Fruit fly (Drosophila melanogaster) whole organism, embryonic: ENCODE data around the gene Lasp.

Source experiments
- CG10462 ChIP-seq: fragments of 200-800 bp; sonication (Bioruptor generic); optimal IDR thresholded peaks from 2 replicates; lab custom pipeline; 2016; ENCODE audit warnings: missing biosample characterization, missing genetic modification characterization
- CG13296 ChIP-seq: fragments of 200-800 bp; sonication (Bioruptor generic); optimal IDR thresholded peaks from 3 replicates; lab custom pipeline; 2018; ENCODE audit warnings: missing biosample characterization, mild to moderate bottlenecking, missing genetic modification characterization
- CG14441 ChIP-seq: fragments of 200-800 bp; sonication (Bioruptor generic); IDR thresholded peaks from 2 replicates; pipeline ENCODE4 v1.3.6; 2022; ENCODE audit warnings: missing biosample characterization, missing genetic modification characterization
- CG17359 ChIP-seq: fragments of 200-800 bp; sonication (Bioruptor generic); optimal IDR thresholded peaks from 3 replicates; lab custom pipeline; 2018; ENCODE audit warnings: missing biosample characterization, mild to moderate bottlenecking, missing genetic modification characterization, moderate library complexity
- CG18011 ChIP-seq: fragments of 200-800 bp; sonication (Bioruptor generic); optimal IDR thresholded peaks from 2 replicates; lab custom pipeline; 2017; ENCODE audit warnings: missing biosample characterization, missing genetic modification characterization, mild to moderate bottlenecking, moderate library complexity, missing genotype
- CG18619 ChIP-seq: fragments of 200-800 bp; sonication (Bioruptor generic); optimal IDR thresholded peaks from 3 replicates; lab custom pipeline; 2017; ENCODE audit warnings: missing biosample characterization, mild to moderate bottlenecking, missing genetic modification characterization
- CG2120 ChIP-seq: fragments of 200-800 bp; sonication (Bioruptor generic); optimal IDR thresholded peaks from 3 replicates; lab custom pipeline; 2016; ENCODE audit warnings: missing biosample characterization, missing genetic modification characterization
- CG32772 ChIP-seq: fragments of 200-800 bp; sonication (Bioruptor generic); IDR thresholded peaks from 2 replicates; pipeline ENCODE4 v1.3.6; 2022; ENCODE audit warnings: missing biosample characterization, missing genetic modification characterization
- CG33213 ChIP-seq: fragments of 200-800 bp; sonication (Bioruptor generic); optimal IDR thresholded peaks from 3 replicates; lab custom pipeline; 2016; ENCODE audit warnings: missing biosample characterization, missing genetic modification characterization
- CG3995 ChIP-seq: fragments of 200-800 bp; sonication (Bioruptor generic); optimal IDR thresholded peaks from 3 replicates; lab custom pipeline; 2016; ENCODE audit warnings: missing biosample characterization, missing genetic modification characterization
- CG4730 ChIP-seq: fragments of 200-800 bp; sonication (Bioruptor generic); IDR thresholded peaks from 2 replicates; pipeline ENCODE4 v1.3.6; 2022; ENCODE audit warnings: missing biosample characterization, missing genetic modification characterization
- CG5953 ChIP-seq: fragments of 200-800 bp; sonication (Bioruptor generic); IDR thresholded peaks from 2 replicates; pipeline ENCODE4 v1.3.6; 2022; ENCODE audit warnings: missing biosample characterization, missing genetic modification characterization
- CG6854 ChIP-seq: fragments of 200-800 bp; sonication (Bioruptor generic); optimal IDR thresholded peaks from 3 replicates; lab custom pipeline; 2017; ENCODE audit warnings: missing biosample characterization, mild to moderate bottlenecking, missing genetic modification characterization
- CG7556 ChIP-seq: fragments of 200-800 bp; sonication (Bioruptor generic); optimal IDR thresholded peaks from 2 replicates; lab custom pipeline; 2017; ENCODE audit warnings: missing biosample characterization, mild to moderate bottlenecking, missing genetic modification characterization
- CG8290 ChIP-seq, 3 experiments: fragments of 200-800 bp; sonication (Bioruptor generic); optimal IDR thresholded peaks; 2 replicates each; lab custom pipeline; 2016 to 2019; ENCODE audit warnings: missing biosample characterization in 3 of 3, missing genetic modification characterization in 3 of 3, mild to moderate bottlenecking in 2 of 3, moderate library complexity in 1 of 3
- CG8924 ChIP-seq: fragments of 200-800 bp; optimal IDR thresholded peaks from 3 replicates; lab custom pipeline; 2019; ENCODE audit warnings: missing biosample characterization, mild to moderate bottlenecking, missing genetic modification characterization, moderate library complexity
- CG8944 ChIP-seq: fragments of 200-800 bp; sonication (Bioruptor generic); optimal IDR thresholded peaks from 3 replicates; lab custom pipeline; 2016; ENCODE audit warnings: missing biosample characterization, missing genetic modification characterization
- CoRest ChIP-seq: fragments of 200-800 bp; sonication (Bioruptor generic); optimal IDR thresholded peaks from 3 replicates; lab custom pipeline; 2018; ENCODE audit warnings: missing biosample characterization, mild to moderate bottlenecking, missing genetic modification characterization, moderate library complexity
- D19A ChIP-seq: fragments of 200-800 bp; optimal IDR thresholded peaks from 3 replicates; lab custom pipeline; 2019; ENCODE audit warnings: missing biosample characterization, mild to moderate bottlenecking, missing genetic modification characterization, moderate library complexity
- D19B ChIP-seq: fragments of 200-800 bp; sonication (Bioruptor generic); optimal IDR thresholded peaks from 2 replicates; lab custom pipeline; 2017; ENCODE audit warnings: missing biosample characterization, mild to moderate bottlenecking, missing genetic modification characterization
- Dbx ChIP-seq: fragments of 200-800 bp; sonication (Bioruptor generic); IDR thresholded peaks from 3 replicates; pipeline ENCODE4 v1.3.6; 2022; ENCODE audit warnings: missing biosample characterization, missing genetic modification characterization
- Dek ChIP-seq: fragments of 200-800 bp; sonication (Bioruptor generic); optimal IDR thresholded peaks from 3 replicates; lab custom pipeline; 2019; ENCODE audit warnings: missing biosample characterization, mild to moderate bottlenecking, missing genetic modification characterization, moderate library complexity
- HHEX ChIP-seq: fragments of 200-800 bp; sonication (Bioruptor generic); optimal IDR thresholded peaks from 3 replicates; lab custom pipeline; 2017; ENCODE audit warnings: missing biosample characterization, mild to moderate bottlenecking, missing genetic modification characterization, missing genetic modification reagents
- HLHmδ ChIP-seq: fragments of 200-800 bp; sonication (Bioruptor generic); optimal IDR thresholded peaks from 2 replicates; lab custom pipeline; 2018; ENCODE audit warnings: missing biosample characterization, mild to moderate bottlenecking, missing genetic modification characterization, moderate library complexity
- Max ChIP-seq: fragments of 200-800 bp; sonication (Bioruptor generic); optimal IDR thresholded peaks from 2 replicates; lab custom pipeline; 2016; ENCODE audit warnings: missing biosample characterization, mild to moderate bottlenecking, missing genetic modification characterization
- Nf-YA ChIP-seq: fragments of 200-800 bp; sonication (Bioruptor generic); IDR thresholded peaks from 2 replicates; pipeline ENCODE4 v1.3.6; 2022; ENCODE audit warnings: missing biosample characterization, missing genetic modification characterization
- Rfx ChIP-seq: fragments of 200-800 bp; sonication (Bioruptor generic); IDR thresholded peaks from 2 replicates; pipeline ENCODE4 v1.3.6; 2022; ENCODE audit warnings: missing biosample characterization, missing genetic modification characterization
- Sin3A ChIP-seq: fragments of >200 bp; optimal IDR thresholded peaks from 2 replicates; lab custom pipeline; 2018
- Taf1 ChIP-seq: fragments of 200-800 bp; sonication (Bioruptor generic); IDR thresholded peaks from 2 replicates; pipeline ENCODE4 v1.3.6; 2022; ENCODE audit warnings: missing biosample characterization, missing genetic modification characterization
- Trl ChIP-seq, 3 experiments: fragments of >200 bp in 2 of 3; fragments of 200-800 bp in 1 of 3; sonication (Bioruptor generic) in 1 of 3; optimal IDR thresholded peaks; 2 replicates in 1 of 3; 3 replicates in 2 of 3; lab custom pipeline; 2016 to 2017; ENCODE audit warnings: missing biosample characterization in 1 of 3, missing genetic modification characterization in 1 of 3
- bigmax ChIP-seq: fragments of 200-800 bp; sonication (Bioruptor generic); optimal IDR thresholded peaks from 2 replicates; lab custom pipeline; 2018; ENCODE audit warnings: missing biosample characterization, mild to moderate bottlenecking, missing genetic modification characterization
- caup ChIP-seq: fragments of 200-800 bp; sonication (Bioruptor generic); optimal IDR thresholded peaks from 3 replicates; lab custom pipeline; 2017; ENCODE audit warnings: missing biosample characterization, mild to moderate bottlenecking, missing genetic modification characterization, moderate library complexity; ENCODE audit not compliant: severe bottlenecking
- dimm ChIP-seq: fragments of 200-800 bp; sonication (Bioruptor generic); IDR thresholded peaks from 2 replicates; pipeline ENCODE4 v1.3.6; 2022; ENCODE audit warnings: missing biosample characterization, missing genetic modification characterization
- disco-r ChIP-seq: fragments of 200-800 bp; sonication (Bioruptor generic); optimal IDR thresholded peaks from 2 replicates; lab custom pipeline; 2016; ENCODE audit warnings: missing biosample characterization, missing genetic modification characterization
- dmrt99B ChIP-seq: fragments of 200-800 bp; sonication (Bioruptor generic); optimal IDR thresholded peaks from 2 replicates; lab custom pipeline; 2018; ENCODE audit warnings: missing biosample characterization, mild to moderate bottlenecking, missing genetic modification characterization, moderate library complexity
- emc ChIP-seq: fragments of 200-800 bp; sonication (Bioruptor generic); optimal IDR thresholded peaks from 2 replicates; lab custom pipeline; 2016; ENCODE audit warnings: missing biosample characterization, missing genetic modification characterization
- exex ChIP-seq: fragments of 200-800 bp; sonication (Bioruptor generic); optimal IDR thresholded peaks from 4 replicates; lab custom pipeline; 2018; ENCODE audit warnings: missing biosample characterization, mild to moderate bottlenecking, missing genetic modification characterization, moderate library complexity
- fd64A ChIP-seq: fragments of 200-800 bp; sonication (Bioruptor generic); optimal IDR thresholded peaks from 3 replicates; lab custom pipeline; 2018; ENCODE audit warnings: missing biosample characterization, mild to moderate bottlenecking, missing genetic modification characterization
- fd96Cb ChIP-seq: fragments of 200-800 bp; sonication (Bioruptor generic); optimal IDR thresholded peaks from 2 replicates; lab custom pipeline; 2018; ENCODE audit warnings: missing biosample characterization, mild to moderate bottlenecking, missing genetic modification characterization, moderate library complexity
- grau ChIP-seq: fragments of 200-800 bp; optimal IDR thresholded peaks from 3 replicates; lab custom pipeline; 2019; ENCODE audit warnings: missing biosample characterization, mild to moderate bottlenecking, missing genetic modification characterization, moderate library complexity
- ind ChIP-seq: fragments of 200-800 bp; sonication (Bioruptor generic); optimal IDR thresholded peaks from 3 replicates; lab custom pipeline; 2016; ENCODE audit warnings: missing biosample characterization, missing genetic modification characterization
- oc ChIP-seq: fragments of 200-800 bp; sonication (Bioruptor generic); optimal IDR thresholded peaks from 2 replicates; lab custom pipeline; 2018; ENCODE audit warnings: missing biosample characterization, mild to moderate bottlenecking, missing genetic modification characterization, moderate library complexity
- onecut ChIP-seq: fragments of 200-800 bp; sonication (Bioruptor generic); IDR thresholded peaks from 2 replicates; pipeline ENCODE4 v1.3.6; 2022; ENCODE audit warnings: missing biosample characterization, missing genetic modification characterization
- pnt ChIP-seq: fragments of 200-800 bp; sonication (Bioruptor generic); optimal IDR thresholded peaks from 3 replicates; lab custom pipeline; 2016; ENCODE audit warnings: missing biosample characterization, missing genetic modification characterization
- psq ChIP-seq: fragments of 200-800 bp; sonication (Bioruptor generic); optimal IDR thresholded peaks from 2 replicates; lab custom pipeline; 2017; ENCODE audit warnings: missing biosample characterization, missing genetic modification characterization
- ro ChIP-seq: fragments of 200-800 bp; sonication (Bioruptor generic); IDR thresholded peaks from 2 replicates; pipeline ENCODE4 v1.3.6; 2022; ENCODE audit warnings: missing biosample characterization, missing genetic modification characterization
- row ChIP-seq: fragments of 200-800 bp; sonication (Bioruptor generic); IDR thresholded peaks from 3 replicates; pipeline ENCODE4 v1.3.6; 2022; ENCODE audit warnings: missing biosample characterization, missing genetic modification characterization
- shn ChIP-seq: fragments of 200-800 bp; sonication (Bioruptor generic); optimal IDR thresholded peaks from 3 replicates; lab custom pipeline; 2016; ENCODE audit warnings: missing biosample characterization, missing genetic modification characterization
- tio ChIP-seq: fragments of 200-800 bp; sonication (Bioruptor generic); optimal IDR thresholded peaks from 2 replicates; lab custom pipeline; 2017; ENCODE audit warnings: missing biosample characterization, missing genetic modification characterization, inconsistent platforms
- trh ChIP-seq: fragments of 200-800 bp; sonication (Bioruptor generic); optimal IDR thresholded peaks from 2 replicates; lab custom pipeline; 2016; ENCODE audit warnings: missing biosample characterization, missing genetic modification characterization
- ttk ChIP-seq: fragments of 200-800 bp; sonication (Bioruptor generic); IDR thresholded peaks from 2 replicates; pipeline ENCODE4 v2.1.2; 2022; ENCODE audit warnings: missing biosample characterization, missing genetic modification characterization
- zen ChIP-seq: fragments of 200-800 bp; sonication (Bioruptor generic); optimal IDR thresholded peaks from 3 replicates; lab custom pipeline; 2018; ENCODE audit warnings: missing biosample characterization, mild to moderate bottlenecking, missing genetic modification characterization, moderate library complexity

Gene Lasp

DNA sequence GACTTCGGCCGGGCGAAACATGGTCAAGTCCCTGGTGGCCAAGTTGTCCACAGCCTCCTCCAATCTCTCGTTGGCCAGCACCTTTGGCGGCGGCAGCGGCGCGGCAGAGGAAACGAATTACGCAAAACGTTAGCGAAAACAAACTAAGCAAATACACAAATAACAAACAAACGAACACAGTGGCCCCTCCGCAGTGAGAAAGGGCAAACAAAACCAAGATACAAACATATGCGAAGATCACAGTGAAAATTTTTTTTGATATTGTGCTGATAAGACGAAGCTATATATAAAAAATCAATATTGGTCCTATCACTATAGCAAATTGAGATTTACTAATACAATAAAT, 2.7 kb upstream of the Lasp start (continued):
- TF ChIP-seq CG18011 (GFP tag; lab: Kevin White, UChicago): no peak
- TF ChIP-seq Nf-YA (GFP tag; lab: Robert Waterston, UW): no peak
- no peak for TF ChIP-seq ind (GFP tag; lab: Kevin White, UChicago)
- no peak for TF ChIP-seq oc (tag; lab: Kevin White, UChicago)
- TF ChIP-seq CG4730 (GFP tag; lab: Robert Waterston, UW): no peak
- no peak for TF ChIP-seq Dek (tag; lab: Kevin White, UChicago)
- no peak for TF ChIP-seq pnt (GFP tag; lab: Kevin White, UChicago)
- TF ChIP-seq grau (tag; lab: Kevin White, UChicago): peak; percentile 75
- TF ChIP-seq trh (GFP tag; lab: Kevin White, UChicago): no peak
- peak; percentile 13 for TF ChIP-seq D19B
- no peak for TF ChIP-seq caup (GFP tag; lab: Kevin White, UChicago)
- no peak for TF ChIP-seq CG7556
- TF ChIP-seq Rfx (GFP tag; lab: Robert Waterston, UW): peak; percentile 53
- no peak for TF ChIP-seq tio
- no peak for TF ChIP-seq emc (GFP tag; lab: Kevin White, UChicago)
- no peak for TF ChIP-seq Dbx (GFP tag; lab: Robert Waterston, UW)
- TF ChIP-seq Trl (optimal IDR thresholded peaks at IDR 0.05; lab: Kevin White, UChicago): no peak
- no peak for TF ChIP-seq Trl (GFP tag; optimal IDR thresholded peaks at IDR 0.05; lab: Kevin White, UChicago)
- no peak for TF ChIP-seq CG5953 (GFP tag; lab: Robert Waterston, UW)
- TF ChIP-seq bigmax (GFP tag; lab: Kevin White, UChicago): no peak
- TF ChIP-seq CG32772 (GFP tag; lab: Robert Waterston, UW): no peak
- TF ChIP-seq CG3995: no peak
- no peak for TF ChIP-seq onecut (GFP tag; lab: Robert Waterston, UW)
- peak; percentile 19 for TF ChIP-seq HHEX
- TF ChIP-seq CG17359 (tag; lab: Kevin White, UChicago): no peak
- no peak for TF ChIP-seq dmrt99B (tag; lab: Kevin White, UChicago)
- no peak for TF ChIP-seq psq (GFP tag; lab: Kevin White, UChicago)
- TF ChIP-seq CoRest (tag; lab: Kevin White, UChicago): no peak
- TF ChIP-seq CG18619 (GFP tag; lab: Kevin White, UChicago): no peak
- no peak for TF ChIP-seq CG10462 (GFP tag; lab: Kevin White, UChicago)
- no peak for TF ChIP-seq CG8924 (tag; lab: Kevin White, UChicago)
- no peak for TF ChIP-seq CG13296
- no peak for TF ChIP-seq HLHmδ
- TF ChIP-seq fd96Cb (tag; lab: Kevin White, UChicago): no peak
- no peak for TF ChIP-seq fd64A (GFP tag; lab: Kevin White, UChicago)
- TF ChIP-seq D19A: no peak
- no peak for TF ChIP-seq ro (GFP tag; lab: Robert Waterston, UW)
- TF ChIP-seq Max (GFP tag; lab: Kevin White, UChicago): no peak
- no peak for TF ChIP-seq zen (tag; lab: Kevin White, UChicago)
- TF ChIP-seq Sin3A: no peak
- no peak for TF ChIP-seq CG8290 (GFP tag; optimal IDR thresholded peaks at IDR 0.05; lab: Kevin White, UChicago)
- no peak for TF ChIP-seq CG8290 (tag; optimal IDR thresholded peaks at IDR 0.05; lab: Kevin White, UChicago)
- no peak for TF ChIP-seq CG6854 (GFP tag; lab: Kevin White, UChicago)
- TF ChIP-seq dimm (GFP tag; lab: Robert Waterston, UW): no peak
- TF ChIP-seq CG14441 (GFP tag; lab: Robert Waterston, UW): 0 out of 2 replicates have a peak, but pooled peaks have one; percentile 31
- no peak for TF ChIP-seq disco-r (GFP tag; lab: Kevin White, UChicago)
- peak; percentile 17 for TF ChIP-seq CG8944 (GFP tag; lab: Kevin White, UChicago)
- TF ChIP-seq shn (GFP tag; lab: Kevin White, UChicago): peak; percentile 13
- no peak for TF ChIP-seq Taf1 (GFP tag; lab: Robert Waterston, UW)
- no peak for TF ChIP-seq exex (tag; lab: Kevin White, UChicago)
- TF ChIP-seq CG33213 (GFP tag; lab: Kevin White, UChicago): no peak
- TF ChIP-seq ttk (GFP tag; lab: Robert Waterston, UW): no peak
- 0 out of 3 replicates have a peak, but pooled peaks have one; percentile 13 for TF ChIP-seq row (GFP tag; lab: Robert Waterston, UW)
- TF ChIP-seq CG2120 (GFP tag; lab: Kevin White, UChicago): peak; percentile 53
